Fruit fly (Drosophila melanogaster) whole organism, wandering third instar larva: Measurements from ENCODE around the gene Adi1.

ENCODE experiments used
- Abd-B ChIP-seq: fragments of >200 bp; optimal IDR thresholded peaks from 2 replicates; lab custom pipeline; 2017; ENCODE audit warnings: missing biosample characterization, missing genetic modification characterization
- CG9705 ChIP-seq: fragments of 200-800 bp; sonication (Bioruptor generic); optimal IDR thresholded peaks from 2 replicates; lab custom pipeline; 2018; ENCODE audit warnings: missing biosample characterization, mild to moderate bottlenecking, missing genetic modification characterization
- CrebA ChIP-seq: fragments of 200-800 bp; sonication (Bioruptor generic); optimal IDR thresholded peaks from 2 replicates; lab custom pipeline; 2016; ENCODE audit warnings: missing biosample characterization, mild to moderate bottlenecking, missing genetic modification characterization, borderline replicate concordance
- Dfd ChIP-seq: fragments of >200 bp; optimal IDR thresholded peaks from 2 replicates; lab custom pipeline; 2017; ENCODE audit warnings: missing biosample characterization, missing genetic modification characterization
- Hr78 ChIP-seq: fragments of >200 bp; optimal IDR thresholded peaks from 2 replicates; lab custom pipeline; 2017; ENCODE audit warnings: missing biosample characterization, missing genetic modification characterization
- OdsH ChIP-seq: fragments of 200-800 bp; sonication (Bioruptor generic); optimal IDR thresholded peaks from 2 replicates; lab custom pipeline; 2016; ENCODE audit warnings: missing biosample characterization, mild to moderate bottlenecking, missing genetic modification characterization
- Rel ChIP-seq, 2 experiments: fragments of 200-800 bp; sonication (Bioruptor generic) in 1 of 2; optimal IDR thresholded peaks; 2 replicates in 1 of 2; 3 replicates in 1 of 2; lab custom pipeline; 2016 to 2019; ENCODE audit warnings: mild to moderate bottlenecking in 2 of 2, missing biosample characterization in 2 of 2, missing genetic modification characterization in 2 of 2, moderate library complexity in 1 of 2
- dmrt93B ChIP-seq: fragments of 200-800 bp; sonication (Bioruptor generic); optimal IDR thresholded peaks from 2 replicates; lab custom pipeline; 2018; ENCODE audit warnings: missing biosample characterization, mild to moderate bottlenecking, missing genetic modification characterization
- h ChIP-seq: fragments of 200-800 bp; sonication (Bioruptor generic); optimal IDR thresholded peaks from 3 replicates; lab custom pipeline; 2016; ENCODE audit warnings: missing biosample characterization, mild to moderate bottlenecking, missing genetic modification characterization
- jim ChIP-seq: fragments of 175-275, 200-325 bp; sonication (Bioruptor generic); optimal IDR thresholded peaks from 2 replicates; lab custom pipeline; 2016; ENCODE audit warnings: missing biosample characterization, mild to moderate bottlenecking, missing genetic modification characterization
- psq ChIP-seq: fragments of 200-800 bp; sonication (Bioruptor generic); optimal IDR thresholded peaks from 3 replicates; lab custom pipeline; 2017; ENCODE audit warnings: missing biosample characterization, mild to moderate bottlenecking, missing genetic modification characterization, moderate library complexity
- usp ChIP-seq: fragments of >200 bp; optimal IDR thresholded peaks from 2 replicates; lab custom pipeline; 2017; ENCODE audit warnings: missing biosample characterization, missing genetic modification characterization

DNA sequence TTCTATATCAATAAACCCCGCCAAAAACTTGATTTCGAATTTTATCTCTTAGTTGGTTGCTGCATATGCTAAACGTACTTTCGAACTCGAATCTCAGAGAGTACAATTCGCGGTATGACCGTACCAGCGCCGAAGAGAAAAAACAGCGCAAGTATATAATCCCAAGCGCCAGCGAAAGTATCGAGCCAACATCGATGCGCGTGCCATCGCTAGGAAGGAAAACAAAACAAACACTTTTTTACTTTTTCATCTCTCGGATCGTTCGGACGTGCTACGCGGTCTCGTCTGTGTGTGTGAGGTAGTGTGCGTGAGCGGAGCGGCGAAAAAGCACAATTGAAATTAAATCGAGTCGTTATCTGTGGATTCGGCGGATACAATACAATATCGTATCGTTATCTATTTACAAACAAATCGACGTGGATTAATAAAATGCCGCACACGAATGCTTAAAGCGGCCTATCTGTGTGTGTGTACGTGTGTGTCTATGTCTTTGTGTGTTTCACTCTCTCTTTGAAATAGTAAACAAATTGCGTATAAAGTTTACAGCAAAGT is 1.4 kb downstream of the Adi1 start, which contains the start of gene simj:
- no peak for TF ChIP-seq Abd-B
- peak; percentile 49 for TF ChIP-seq jim (GFP tag; lab: Kevin White, UChicago)
- no peak for TF ChIP-seq Dfd (GFP tag; lab: Kevin White, UChicago)
- TF ChIP-seq h (GFP tag; lab: Kevin White, UChicago), result peak; percentile 81
- no peak for TF ChIP-seq CG9705 (GFP tag; lab: Kevin White, UChicago)
- no peak for TF ChIP-seq usp (GFP tag; lab: Kevin White, UChicago)
- no peak for TF ChIP-seq Hr78
- TF ChIP-seq psq (GFP tag; lab: Kevin White, UChicago), result peak; percentile 41
- TF ChIP-seq dmrt93B (GFP tag; lab: Kevin White, UChicago), result no peak
- TF ChIP-seq OdsH (GFP tag; lab: Kevin White, UChicago), result peak; percentile 53
- TF ChIP-seq Rel (GFP tag; optimal IDR thresholded peaks at IDR 0.05; lab: Kevin White, UChicago), result no peak
- peak; percentile 82 for TF ChIP-seq Rel (tag; optimal IDR thresholded peaks at IDR 0.05; lab: Kevin White, UChicago)
- TF ChIP-seq CrebA (GFP tag; lab: Kevin White, UChicago), result peak; percentile 54
